Worm (Caenorhabditis elegans) whole organism, L2 larva: Measurements from ENCODE around the gene atg-13.
A peak's percentile ranks its signal among the peaks of the same experiment; 100 is the strongest.

Experiments used
- C34F6.9 ChIP-seq: fragments of 150-350 bp; optimal IDR thresholded peaks from 2 replicates; lab custom pipeline; 2014; ENCODE audit warnings: missing biosample characterization, missing genetic modification characterization
- F13H6.1 ChIP-seq: sonication (generic microtip); optimal IDR thresholded peaks from 2 replicates; lab custom pipeline; 2016; ENCODE audit warnings: missing genetic modification characterization, missing compliant biosample characterization
- Y55F3AM.14 ChIP-seq: fragments of 200-800 bp; sonication (Bioruptor generic); optimal IDR thresholded peaks from 2 replicates; lab custom pipeline; 2018; ENCODE audit warnings: mild to moderate bottlenecking, missing genetic modification characterization, missing compliant biosample characterization
- ZK546.5 ChIP-seq: sonication (generic microtip); optimal IDR thresholded peaks from 2 replicates; lab custom pipeline; 2017; ENCODE audit warnings: missing biosample characterization, missing genetic modification characterization
- ama-1 ChIP-seq: fragments of 150-350 bp; optimal IDR thresholded peaks from 2 replicates; lab custom pipeline; 2018; ENCODE audit warnings: inconsistent platforms
- ceh-16 ChIP-seq: fragments of 150-350 bp; optimal IDR thresholded peaks from 2 replicates; lab custom pipeline; 2014; ENCODE audit warnings: missing biosample characterization, missing genetic modification characterization
- fos-1 ChIP-seq: fragments of 150-350 bp; optimal IDR thresholded peaks from 2 replicates; lab custom pipeline; 2014; ENCODE audit warnings: missing biosample characterization, missing genetic modification characterization
- gmeb-1 ChIP-seq: fragments of 150-350 bp; optimal IDR thresholded peaks from 2 replicates; lab custom pipeline; 2014; ENCODE audit warnings: missing biosample characterization, missing genetic modification characterization
- lin-39 ChIP-seq: fragments of 150-350 bp; optimal IDR thresholded peaks from 2 replicates; lab custom pipeline; 2014; ENCODE audit warnings: missing biosample characterization, missing genetic modification reagents, missing genetic modification characterization
- lsy-2 ChIP-seq, 2 experiments: fragments of 150-350 bp in 1 of 2; sonication (generic microtip) in 1 of 2; optimal IDR thresholded peaks; 2 replicates each; lab custom pipeline; 2014 to 2017; ENCODE audit warnings: missing biosample characterization in 2 of 2, missing genetic modification characterization in 2 of 2
- mab-5 ChIP-seq: fragments of 150-350 bp; optimal IDR thresholded peaks from 2 replicates; lab custom pipeline; 2014; ENCODE audit warnings: missing biosample characterization, missing genetic modification characterization
- mdl-1 ChIP-seq, 2 experiments: fragments of 150-350 bp in 1 of 2; sonication (generic microtip) in 1 of 2; optimal IDR thresholded peaks; 2 replicates each; lab custom pipeline; 2017; ENCODE audit warnings: missing biosample characterization in 2 of 2, missing genetic modification characterization in 2 of 2
- nhr-12 ChIP-seq: fragments of 150-350 bp; optimal IDR thresholded peaks from 2 replicates; lab custom pipeline; 2014; ENCODE audit warnings: missing biosample characterization, missing genetic modification characterization
- nhr-129 ChIP-seq: fragments of 150-350 bp; optimal IDR thresholded peaks from 2 replicates; lab custom pipeline; 2014; ENCODE audit warnings: missing biosample characterization, missing genetic modification characterization
- nhr-23 ChIP-seq: fragments of 150-350 bp; optimal IDR thresholded peaks from 2 replicates; lab custom pipeline; 2014; ENCODE audit warnings: missing biosample characterization, missing genetic modification reagents, missing genetic modification characterization
- nhr-6 ChIP-seq: fragments of 150-350 bp; optimal IDR thresholded peaks from 2 replicates; lab custom pipeline; 2014; ENCODE audit warnings: missing biosample characterization, missing genetic modification characterization
- nhr-77 ChIP-seq: fragments of 150-350 bp; optimal IDR thresholded peaks from 2 replicates; lab custom pipeline; 2014; ENCODE audit warnings: missing biosample characterization, missing genetic modification characterization
- sma-3 ChIP-seq: sonication (generic microtip); optimal IDR thresholded peaks from 2 replicates; lab custom pipeline; 2016; ENCODE audit warnings: missing genetic modification reagents, missing genetic modification characterization, missing compliant biosample characterization
- sma-9 ChIP-seq, 2 experiments: fragments of 150-350 bp in 1 of 2; sonication (generic microtip) in 1 of 2; optimal IDR thresholded peaks; 2 replicates each; lab custom pipeline; 2014 to 2016; ENCODE audit warnings: missing genetic modification characterization in 2 of 2, mild to moderate bottlenecking in 1 of 2, missing biosample characterization in 1 of 2, missing compliant biosample characterization in 1 of 2, missing genetic modification reagents in 1 of 2, moderate library complexity in 1 of 2
- unc-55 ChIP-seq: fragments of 150-350 bp; sonication (generic microtip); optimal IDR thresholded peaks from 3 replicates; lab custom pipeline; 2014; ENCODE audit warnings: missing biosample characterization, missing genetic modification reagents, missing genetic modification characterization
- unc-62 ChIP-seq: fragments of 150-350 bp; optimal IDR thresholded peaks from 2 replicates; lab custom pipeline; 2014; ENCODE audit warnings: missing biosample characterization, missing genetic modification reagents, missing genetic modification characterization
- zag-1 ChIP-seq: fragments of 150-350 bp; optimal IDR thresholded peaks from 2 replicates; lab custom pipeline; 2014; ENCODE audit warnings: missing biosample characterization, missing genetic modification characterization

atg-13 gene

ce11 chrIII:8108490-8108889, 49.5 kb downstream of the atg-13 start, which contains the start of gene C14B9.3:
TSS of gene C14B9.3 (plus strand) at chrIII:8108790.
- TF ChIP-seq mdl-1 (tag; optimal IDR thresholded peaks at IDR 0.05; lab: Kevin White, UChicago) (no peak), F13H6.1 (tag; lab: Kevin White, UChicago) (no peak), ceh-16 (tag; lab: Kevin White, UChicago) (no peak), nhr-23 (tag; lab: Kevin White, UChicago) (no peak), nhr-6 (no peak), unc-55 (GFP tag; lab: Kevin White, UChicago) (no peak), sma-9 (GFP tag; optimal IDR thresholded peaks at IDR 0.05; lab: Kevin White, UChicago) (no peak), sma-9 (tag; optimal IDR thresholded peaks at IDR 0.05; lab: Kevin White, UChicago) (no peak), ama-1 (lab: Kevin White, UChicago) (no peak), lin-39 (no peak), unc-62 (no peak), Y55F3AM.14 (GFP tag; lab: Kevin White, UChicago) (no peak), nhr-129 (tag; lab: Kevin White, UChicago) (no peak), mab-5 (no peak), ZK546.5 (tag; lab: Kevin White, UChicago) (no peak)

ce11 chrIII:8106476-8106875, 51.5 kb downstream of the atg-13 start:
- no peak for TF ChIP-seq mab-5
- no peak for TF ChIP-seq nhr-12
- peak; percentile 31 for TF ChIP-seq gmeb-1 (tag; lab: Kevin White, UChicago)
- peak; percentile 10 for TF ChIP-seq fos-1
- TF ChIP-seq Y55F3AM.14 (GFP tag; lab: Kevin White, UChicago), result peak; percentile 32
- peak; percentile 57 for TF ChIP-seq sma-9 (GFP tag; optimal IDR thresholded peaks at IDR 0.05; lab: Kevin White, UChicago)
- no peak for TF ChIP-seq sma-9 (tag; optimal IDR thresholded peaks at IDR 0.05; lab: Kevin White, UChicago)
- peak; percentile 36 to 57 for TF ChIP-seq lsy-2 (tag; optimal IDR thresholded peaks at IDR 0.05; lab: Kevin White, UChicago)
- TF ChIP-seq unc-55 (GFP tag; lab: Kevin White, UChicago), result peak; percentile 84
- TF ChIP-seq zag-1 (tag; lab: Kevin White, UChicago), result peak; percentile 20
- TF ChIP-seq nhr-77 (tag; lab: Kevin White, UChicago), result no peak
- peak; percentile 28 for TF ChIP-seq F13H6.1 (tag; lab: Kevin White, UChicago)
- peak; percentile 75 for TF ChIP-seq nhr-129 (tag; lab: Kevin White, UChicago)
- TF ChIP-seq sma-3 (GFP tag; lab: Kevin White, UChicago), result peak; percentile 40
- TF ChIP-seq C34F6.9 (tag; lab: Kevin White, UChicago), result peak; percentile 49
